Fruit fly (Drosophila melanogaster) whole organism, embryonic: ENCODE measurements around the gene CG2712.

Source experiments
- Abd-B ChIP-seq: fragments of 200-800 bp; sonication (Bioruptor generic); optimal IDR thresholded peaks from 2 replicates; lab custom pipeline; 2018; ENCODE audit warnings: missing biosample characterization, mild to moderate bottlenecking, missing genetic modification characterization, moderate library complexity
- Asciz ChIP-seq: fragments of 200-800 bp; sonication (Bioruptor generic); optimal IDR thresholded peaks from 2 replicates; lab custom pipeline; 2017; ENCODE audit warnings: missing biosample characterization, mild to moderate bottlenecking, missing genetic modification characterization, missing genetic modification reagents
- CG1024 ChIP-seq: fragments of 200-800 bp; sonication (Bioruptor generic); IDR thresholded peaks from 2 replicates; pipeline ENCODE4 v1.3.6; 2022; ENCODE audit warnings: missing biosample characterization, missing genetic modification characterization
- CG10267 ChIP-seq: fragments of 200-800 bp; sonication (Bioruptor generic); optimal IDR thresholded peaks from 2 replicates; lab custom pipeline; 2018; ENCODE audit warnings: missing biosample characterization, mild to moderate bottlenecking, missing genetic modification characterization, moderate library complexity
- CG10654 ChIP-seq: fragments of 200-800 bp; sonication (Bioruptor generic); optimal IDR thresholded peaks from 2 replicates; lab custom pipeline; 2016; ENCODE audit warnings: missing biosample characterization, missing genetic modification characterization
- CG10979 ChIP-seq: fragments of 200-800 bp; sonication (Bioruptor generic); optimal IDR thresholded peaks from 2 replicates; lab custom pipeline; 2018; ENCODE audit warnings: missing biosample characterization, mild to moderate bottlenecking, missing genetic modification characterization, moderate library complexity
- CG12219 ChIP-seq: fragments of 200-800 bp; sonication (Bioruptor generic); optimal IDR thresholded peaks from 3 replicates; lab custom pipeline; 2018; ENCODE audit warnings: missing biosample characterization, mild to moderate bottlenecking, missing genetic modification characterization
- CG12391 ChIP-seq: fragments of 200-800 bp; sonication (Bioruptor generic); optimal IDR thresholded peaks from 3 replicates; lab custom pipeline; 2018; ENCODE audit warnings: missing biosample characterization, mild to moderate bottlenecking, missing genetic modification characterization, moderate library complexity
- CG15269 ChIP-seq: fragments of 200-800 bp; sonication (Bioruptor generic); optimal IDR thresholded peaks from 2 replicates; lab custom pipeline; 2018; ENCODE audit warnings: missing biosample characterization, mild to moderate bottlenecking, missing genetic modification characterization, moderate library complexity
- CG2202 ChIP-seq: fragments of 200-800 bp; sonication (Bioruptor generic); optimal IDR thresholded peaks from 2 replicates; lab custom pipeline; 2018; ENCODE audit warnings: missing biosample characterization, mild to moderate bottlenecking, missing genetic modification characterization
- CG33213 ChIP-seq: fragments of 200-800 bp; sonication (Bioruptor generic); optimal IDR thresholded peaks from 3 replicates; lab custom pipeline; 2016; ENCODE audit warnings: missing biosample characterization, missing genetic modification characterization
- CG4282 ChIP-seq: fragments of 200-800 bp; sonication (Bioruptor generic); optimal IDR thresholded peaks from 2 replicates; lab custom pipeline; 2016; ENCODE audit warnings: missing biosample characterization, missing genetic modification characterization
- CG7745 ChIP-seq: fragments of 200-800 bp; sonication (Bioruptor generic); optimal IDR thresholded peaks from 2 replicates; lab custom pipeline; 2018; ENCODE audit warnings: missing biosample characterization, mild to moderate bottlenecking, missing genetic modification characterization, moderate library complexity
- CG9609 ChIP-seq: fragments of 200-800 bp; sonication (Bioruptor generic); optimal IDR thresholded peaks from 3 replicates; lab custom pipeline; 2016; ENCODE audit warnings: missing biosample characterization, missing genetic modification characterization
- CG9932 ChIP-seq: fragments of 200-800 bp; sonication (Bioruptor generic); IDR thresholded peaks from 2 replicates; pipeline ENCODE4 v1.3.6; 2022; ENCODE audit warnings: missing biosample characterization, missing genetic modification characterization
- CTCF ChIP-seq: fragments of 200-800 bp; sonication (Bioruptor generic); optimal IDR thresholded peaks from 2 replicates; lab custom pipeline; 2017; ENCODE audit warnings: missing biosample characterization, mild to moderate bottlenecking, missing genetic modification characterization, moderate library complexity
- D19A ChIP-seq: fragments of 200-800 bp; optimal IDR thresholded peaks from 3 replicates; lab custom pipeline; 2019; ENCODE audit warnings: missing biosample characterization, mild to moderate bottlenecking, missing genetic modification characterization, moderate library complexity
- Dp ChIP-seq: fragments of 200-800 bp; sonication (Bioruptor generic); optimal IDR thresholded peaks from 2 replicates; lab custom pipeline; 2018; ENCODE audit warnings: missing biosample characterization, mild to moderate bottlenecking, missing genetic modification characterization, moderate library complexity
- Elba2 ChIP-seq: fragments of 200-800 bp; sonication (Bioruptor generic); optimal IDR thresholded peaks from 3 replicates; lab custom pipeline; 2016; ENCODE audit warnings: missing biosample characterization, missing genetic modification characterization
- Hey ChIP-seq: fragments of 200-800 bp; sonication (Bioruptor generic); optimal IDR thresholded peaks from 3 replicates; lab custom pipeline; 2018; ENCODE audit warnings: missing biosample characterization, mild to moderate bottlenecking, missing genetic modification characterization
- Hr3 ChIP-seq: fragments of 200-800 bp; sonication (Bioruptor generic); optimal IDR thresholded peaks from 3 replicates; lab custom pipeline; 2016; ENCODE audit warnings: missing biosample characterization, missing genetic modification characterization
- NC2β ChIP-seq: fragments of 200-800 bp; sonication (Bioruptor generic); optimal IDR thresholded peaks from 2 replicates; lab custom pipeline; 2016; ENCODE audit warnings: missing biosample characterization, missing genetic modification characterization
- NFAT ChIP-seq: fragments of 200-800 bp; sonication (Bioruptor generic); IDR thresholded peaks from 2 replicates; pipeline ENCODE4 v1.3.6; 2022; ENCODE audit warnings: missing biosample characterization, missing genetic modification characterization
- Ravus ChIP-seq: fragments of 200-800 bp; sonication (Bioruptor generic); IDR thresholded peaks from 2 replicates; pipeline ENCODE4 v1.3.6; 2022; ENCODE audit warnings: missing biosample characterization, missing genetic modification characterization
- Stat92E ChIP-seq, 3 experiments: fragments of >200 bp in 2 of 3; fragments of 200-800 bp in 1 of 3; sonication (Bioruptor generic) in 1 of 3; optimal IDR thresholded peaks; 2 replicates each; lab custom pipeline; 2017 to 2019; ENCODE audit warnings: missing biosample characterization in 3 of 3, missing genetic modification characterization in 3 of 3, mild to moderate bottlenecking in 1 of 3, moderate library complexity in 1 of 3
- br ChIP-seq: fragments of >200 bp; optimal IDR thresholded peaks from 2 replicates; lab custom pipeline; 2017
- cas ChIP-seq: fragments of 200-800 bp; sonication (Bioruptor generic); IDR thresholded peaks from 2 replicates; pipeline ENCODE4 v1.3.6; 2022; ENCODE audit warnings: missing biosample characterization, missing genetic modification characterization
- cato ChIP-seq: fragments of 200-800 bp; sonication (Bioruptor generic); optimal IDR thresholded peaks from 2 replicates; lab custom pipeline; 2016; ENCODE audit warnings: missing biosample characterization, missing genetic modification characterization, borderline replicate concordance
- caup ChIP-seq: fragments of 200-800 bp; sonication (Bioruptor generic); optimal IDR thresholded peaks from 3 replicates; lab custom pipeline; 2017; ENCODE audit warnings: missing biosample characterization, mild to moderate bottlenecking, missing genetic modification characterization, moderate library complexity; ENCODE audit not compliant: severe bottlenecking
- chinmo ChIP-seq: fragments of 200-800 bp; sonication (Bioruptor generic); IDR thresholded peaks from 4 replicates; pipeline ENCODE4 v1.3.6; 2022; ENCODE audit warnings: missing biosample characterization, missing genetic modification characterization; ENCODE audit not compliant: partially characterized antibody
- corto ChIP-seq: fragments of 200-800 bp; sonication (Bioruptor generic); optimal IDR thresholded peaks from 2 replicates; lab custom pipeline; 2016; ENCODE audit warnings: missing biosample characterization, mild to moderate bottlenecking, missing genetic modification characterization, moderate library complexity
- crol ChIP-seq: fragments of 200-800 bp; sonication (Bioruptor generic); IDR thresholded peaks from 2 replicates; pipeline ENCODE4 v1.3.6; 2022; ENCODE audit warnings: missing biosample characterization, missing genetic modification characterization
- dmrt99B ChIP-seq: fragments of 200-800 bp; sonication (Bioruptor generic); optimal IDR thresholded peaks from 2 replicates; lab custom pipeline; 2018; ENCODE audit warnings: missing biosample characterization, mild to moderate bottlenecking, missing genetic modification characterization, moderate library complexity
- fru ChIP-seq: fragments of >200 bp; optimal IDR thresholded peaks from 2 replicates; lab custom pipeline; 2017
- gt ChIP-seq: fragments of 200-800 bp; sonication (Bioruptor generic); IDR thresholded peaks from 2 replicates; pipeline ENCODE4 v1.3.6; 2022; ENCODE audit warnings: missing biosample characterization, missing genetic modification characterization
- kah ChIP-seq: fragments of 200-800 bp; sonication (Bioruptor generic); optimal IDR thresholded peaks from 2 replicates; lab custom pipeline; 2018; ENCODE audit warnings: missing biosample characterization, mild to moderate bottlenecking, missing genetic modification characterization
- lmd ChIP-seq: fragments of 200-800 bp; sonication (Bioruptor generic); IDR thresholded peaks from 2 replicates; pipeline ENCODE4 v1.3.6; 2022; ENCODE audit warnings: missing biosample characterization, missing genetic modification characterization
- nerfin-1 ChIP-seq: fragments of 200-800 bp; sonication (Bioruptor generic); optimal IDR thresholded peaks from 3 replicates; lab custom pipeline; 2019; ENCODE audit warnings: missing biosample characterization, mild to moderate bottlenecking, missing genetic modification characterization, moderate library complexity
- nerfin-2 ChIP-seq: fragments of 200-800 bp; sonication (Bioruptor generic); IDR thresholded peaks from 2 replicates; pipeline ENCODE4 v1.3.6; 2022; ENCODE audit warnings: missing biosample characterization, missing genetic modification characterization; ENCODE audit not compliant: partially characterized antibody
- nom ChIP-seq: fragments of 200-800 bp; sonication (Bioruptor generic); optimal IDR thresholded peaks from 2 replicates; lab custom pipeline; 2017; ENCODE audit warnings: missing biosample characterization, missing genetic modification characterization, mild to moderate bottlenecking, moderate library complexity, missing genetic modification reagents
- oc ChIP-seq: fragments of 200-800 bp; sonication (Bioruptor generic); optimal IDR thresholded peaks from 2 replicates; lab custom pipeline; 2018; ENCODE audit warnings: missing biosample characterization, mild to moderate bottlenecking, missing genetic modification characterization, moderate library complexity
- pb ChIP-seq: fragments of 200-800 bp; sonication (Bioruptor generic); optimal IDR thresholded peaks from 3 replicates; lab custom pipeline; 2016; ENCODE audit warnings: missing biosample characterization, missing genetic modification characterization
- pho ChIP-seq: fragments of 200-800 bp; sonication (Bioruptor generic); optimal IDR thresholded peaks from 2 replicates; lab custom pipeline; 2016; ENCODE audit warnings: missing biosample characterization, missing genetic modification characterization
- pita ChIP-seq: fragments of 200-800 bp; sonication (Bioruptor generic); optimal IDR thresholded peaks from 2 replicates; lab custom pipeline; 2017; ENCODE audit warnings: missing biosample characterization, mild to moderate bottlenecking, missing genetic modification characterization
- prd ChIP-seq, 3 experiments: fragments of >200 bp in 2 of 3; fragments of 200-800 bp in 1 of 3; sonication (Bioruptor generic) in 1 of 3; optimal IDR thresholded peaks in 2 of 3; IDR thresholded peaks in 1 of 3; 2 replicates in 2 of 3; 3 replicates in 1 of 3; pipeline versions ENCODE4 v1.3.6 to Lab custom; 2017 to 2022; ENCODE audit warnings: missing biosample characterization in 1 of 3, missing genetic modification characterization in 1 of 3
- zfh2 ChIP-seq: fragments of 200-800 bp; sonication (Bioruptor generic); optimal IDR thresholded peaks from 2 replicates; lab custom pipeline; 2016; ENCODE audit warnings: missing biosample characterization, missing genetic modification characterization

Gene CG2712

dm6 chrX:2732127-2732526 lies at the start of gene CG2712, which contains the start of gene ttm50 (continued):
- TF ChIP-seq Abd-B (peak; percentile 68), Hr3 (peak; percentile 54), CG33213 (GFP tag; lab: Kevin White, UChicago) (no peak), cas (no peak), pb (GFP tag; lab: Kevin White, UChicago) (no peak), CG10654 (GFP tag; lab: Kevin White, UChicago) (peak; percentile 22), caup (GFP tag; lab: Kevin White, UChicago) (peak; percentile 51), zfh2 (peak; percentile 33), cato (GFP tag; lab: Kevin White, UChicago) (peak; percentile 45), prd (optimal IDR thresholded peaks at IDR 0.05; lab: Kevin White, UChicago) (no peak), prd (GFP tag; IDR thresholded peaks at IDR 0.05; lab: Robert Waterston, UW) (peak; percentile 78), pita (GFP tag; lab: Kevin White, UChicago) (no peak), nerfin-2 (no peak), NFAT (peak; percentile 27; the same call in 1 of the 2 replicates), CG9932 (GFP tag; lab: Robert Waterston, UW) (peak; percentile 75), br (no peak), fru (lab: Kevin White, UChicago) (no peak), D19A (tag; lab: Kevin White, UChicago) (no peak), CG10979 (tag; lab: Kevin White, UChicago) (peak; percentile 52), corto (no peak), CG10267 (tag; lab: Kevin White, UChicago) (peak; percentile 59), CG12391 (tag; lab: Kevin White, UChicago) (peak; percentile 71)

dm6 chrX:2682832-2683231 lies 49.4 kb upstream of the CG2712 start, which contains the start of gene CG2652:
Gene CG2652 (minus strand): TSS chrX:2682932.
- TF ChIP-seq pho (GFP tag; lab: Kevin White, UChicago), result no peak

dm6 chrX:2683926-2684325 lies 48.3 kb upstream of the CG2712 start:
- TF ChIP-seq nerfin-1 (peak; percentile 43), crol (GFP tag; lab: Robert Waterston, UW) (no peak), Hey (tag; lab: Kevin White, UChicago) (peak; percentile 93), oc (tag; lab: Kevin White, UChicago) (peak; percentile 61)

dm6 chrX:2684442-2684841 lies 47.8 kb upstream of the CG2712 start:
- no peak for TF ChIP-seq CG12219
- peak; percentile 9 for TF ChIP-seq CG10979 (tag; lab: Kevin White, UChicago)
- TF ChIP-seq CTCF (GFP tag; lab: Kevin White, UChicago), result peak; percentile 89

- TF ChIP-seq CG4282, result no peak
- TF ChIP-seq Ravus (GFP tag; lab: Robert Waterston, UW), result no peak
- TF ChIP-seq CG2202 (tag; lab: Kevin White, UChicago), result no peak
- no peak for TF ChIP-seq nom (GFP tag; lab: Kevin White, UChicago)
- TF ChIP-seq CG15269 (tag; lab: Kevin White, UChicago), result no peak
- TF ChIP-seq dmrt99B (tag; lab: Kevin White, UChicago), result peak; percentile 19
- TF ChIP-seq gt (GFP tag; lab: Robert Waterston, UW), result no peak
- no peak for TF ChIP-seq Dp
- no peak for TF ChIP-seq CG1024 (GFP tag; lab: Robert Waterston, UW)
- TF ChIP-seq Stat92E (GFP tag; optimal IDR thresholded peaks at IDR 0.05; lab: Kevin White, UChicago), result no peak
- TF ChIP-seq NC2β (GFP tag; lab: Kevin White, UChicago), result no peak
- TF ChIP-seq kah (GFP tag; lab: Kevin White, UChicago), result no peak
- no peak for TF ChIP-seq chinmo (GFP tag; lab: Robert Waterston, UW)
- TF ChIP-seq CG7745, result no peak
- no peak for TF ChIP-seq CG10979 (tag; lab: Kevin White, UChicago)
- TF ChIP-seq lmd, result no peak
- TF ChIP-seq CG9609 (GFP tag; lab: Kevin White, UChicago), result no peak
- no peak for TF ChIP-seq Elba2 (GFP tag; lab: Kevin White, UChicago)
- no peak for TF ChIP-seq Asciz (GFP tag; lab: Kevin White, UChicago)
Observed at dm6 chrX:2685022-2685421, 47.2 kb upstream of the CG2712 start.
